Worm (Caenorhabditis elegans) whole organism, L4/young adult: Measurements from ENCODE around the gene H13N06.2.

Experiments
- W03F9.2 ChIP-seq: fragments of 150-350 bp; optimal IDR thresholded peaks from 2 replicates; lab custom pipeline; 2014; ENCODE audit warnings: missing biosample characterization, missing genetic modification characterization
- dao-5 ChIP-seq: sonication (generic microtip); optimal IDR thresholded peaks from 2 replicates; lab custom pipeline; 2016; ENCODE audit warnings: missing genotype, missing genetic modification characterization, moderate library complexity, missing compliant biosample characterization
- him-1 ChIP-seq: sonication (generic microtip); optimal IDR thresholded peaks from 2 replicates; lab custom pipeline; 2016; ENCODE audit warnings: missing genotype, missing genetic modification reagents, missing genetic modification characterization, missing compliant biosample characterization

H13N06.2 gene

ce11 chrX:15487806-15488205, at the start of gene H13N06.2:
H13N06.2 (plus strand) TSS chrX:15488106.
- TF ChIP-seq dao-5 (tag; lab: Kevin White, UChicago) = no peak
- no peak for TF ChIP-seq him-1 (tag; lab: Kevin White, UChicago)
- TF ChIP-seq W03F9.2 (tag; lab: Kevin White, UChicago) = no peak

- no peak for TF ChIP-seq him-1 (tag; lab: Kevin White, UChicago)
- TF ChIP-seq dao-5 (tag; lab: Kevin White, UChicago) = no peak
- no peak for TF ChIP-seq W03F9.2 (tag; lab: Kevin White, UChicago)
Measured at ce11 chrX:15438768-15439167, 49.1 kb upstream of the H13N06.2 start.

- TF ChIP-seq dao-5 (tag; lab: Kevin White, UChicago) (no peak), him-1 (tag; lab: Kevin White, UChicago) (no peak), W03F9.2 (tag; lab: Kevin White, UChicago) (no peak)
Measured at ce11 chrX:15440744-15441685, 46.9 kb upstream of the H13N06.2 start, which contains the start of gene mocs-1. mocs-1 (minus strand) TSS chrX:15440794.

ce11 chrX:15441686-15442067, 46.2 kb upstream of the H13N06.2 start, which contains the start of gene nkat-3:
nkat-3 (plus strand) TSS chrX:15441731.
- TF ChIP-seq W03F9.2 (tag; lab: Kevin White, UChicago) (no peak), him-1 (tag; lab: Kevin White, UChicago) (no peak), dao-5 (tag; lab: Kevin White, UChicago) (no peak)

- no peak for TF ChIP-seq dao-5 (tag; lab: Kevin White, UChicago)
- TF ChIP-seq W03F9.2 (tag; lab: Kevin White, UChicago) = no peak
- TF ChIP-seq him-1 (tag; lab: Kevin White, UChicago) = no peak
Measured at ce11 chrX:15446292-15446794, 41.6 kb upstream of the H13N06.2 start, which contains the start of gene R03A10.5. R03A10.5 (plus strand) TSS chrX:15446722.

- TF ChIP-seq W03F9.2 (tag; lab: Kevin White, UChicago) = no peak
- no peak for TF ChIP-seq dao-5 (tag; lab: Kevin White, UChicago)
- TF ChIP-seq him-1 (tag; lab: Kevin White, UChicago) = no peak
Measured at ce11 chrX:15465050-15465449, 22.9 kb upstream of the H13N06.2 start.

ce11 chrX:15466032-15466431, 21.9 kb upstream of the H13N06.2 start, which contains the start of gene sprr-1:
sprr-1 (plus strand) TSS chrX:15466300.
- TF ChIP-seq W03F9.2 (tag; lab: Kevin White, UChicago) (no peak), dao-5 (tag; lab: Kevin White, UChicago) (no peak), him-1 (tag; lab: Kevin White, UChicago) (no peak)

ce11 chrX:15468657-15469056, 19.2 kb upstream of the H13N06.2 start:
- TF ChIP-seq him-1 (tag; lab: Kevin White, UChicago) (no peak), dao-5 (tag; lab: Kevin White, UChicago) (no peak)

ce11 chrX:15469957-15470548, 17.9 kb upstream of the H13N06.2 start:
- TF ChIP-seq him-1 (tag; lab: Kevin White, UChicago) = no peak
- no peak for TF ChIP-seq W03F9.2 (tag; lab: Kevin White, UChicago)
- no peak for TF ChIP-seq dao-5 (tag; lab: Kevin White, UChicago)

ce11 chrX:15477309-15477708, 10.6 kb upstream of the H13N06.2 start, which contains the start of gene exc-1:
exc-1 (minus strand) TSS chrX:15477409.
- TF ChIP-seq W03F9.2 (tag; lab: Kevin White, UChicago) = no peak
- TF ChIP-seq him-1 (tag; lab: Kevin White, UChicago) = no peak
- no peak for TF ChIP-seq dao-5 (tag; lab: Kevin White, UChicago)

- no peak for TF ChIP-seq W03F9.2 (tag; lab: Kevin White, UChicago)
Measured at ce11 chrX:15478717-15479116, 9.2 kb upstream of the H13N06.2 start, which contains the start of gene gcy-36. gcy-36 (plus strand) TSS chrX:15479017.

- TF ChIP-seq W03F9.2 (tag; lab: Kevin White, UChicago) (no peak), dao-5 (tag; lab: Kevin White, UChicago) (no peak), him-1 (tag; lab: Kevin White, UChicago) (no peak)
Measured at ce11 chrX:15485262-15485661, 2.6 kb upstream of the H13N06.2 start.

- TF ChIP-seq W03F9.2 (tag; lab: Kevin White, UChicago) = no peak
- no peak for TF ChIP-seq him-1 (tag; lab: Kevin White, UChicago)
- TF ChIP-seq dao-5 (tag; lab: Kevin White, UChicago) = no peak
Measured at ce11 chrX:15487162-15487561, 744 bp upstream of the H13N06.2 start.
